Worm (Caenorhabditis elegans) whole organism, L1 larva: ENCODE data around the gene W09D6.1.

Experiments
- efl-1 ChIP-seq, 4 experiments: fragments of 150-350 bp; optimal IDR thresholded peaks in 3 of 4; peaks in 1 of 4; 1 replicate in 1 of 4; 2 replicates in 3 of 4; lab custom pipeline; 2014; ENCODE audit warnings: missing biosample characterization in 2 of 4, missing genetic modification characterization in 2 of 4, missing genetic modification reagents in 2 of 4
- lin-13 ChIP-seq: fragments of 150-350 bp; optimal IDR thresholded peaks from 2 replicates; lab custom pipeline; 2014; ENCODE audit warnings: missing biosample characterization, missing genetic modification reagents, missing genetic modification characterization
- nhr-19 ChIP-seq: fragments of 200-800 bp; sonication (Bioruptor generic); conservative IDR thresholded peaks from 2 replicates; pipeline ENCODE4 v1.3.6; 2022; ENCODE audit warnings: missing genetic modification characterization, missing compliant biosample characterization
- nhr-77 ChIP-seq: fragments of 150-350 bp; optimal IDR thresholded peaks from 2 replicates; lab custom pipeline; 2014; ENCODE audit warnings: missing biosample characterization, missing genetic modification characterization
- unc-130 ChIP-seq: fragments of 150-350 bp; optimal IDR thresholded peaks from 2 replicates; lab custom pipeline; 2017; ENCODE audit warnings: missing biosample characterization, missing genetic modification characterization, inconsistent platforms
- unc-62 ChIP-seq: fragments of 150-350 bp; optimal IDR thresholded peaks from 2 replicates; lab custom pipeline; 2014; ENCODE audit warnings: missing biosample characterization, missing genetic modification reagents, missing genetic modification characterization

- TF ChIP-seq lin-13 (GFP tag; lab: Kevin White, UChicago): no peak
- TF ChIP-seq efl-1 (optimal IDR thresholded peaks at IDR 0.05; lab: Kevin White, UChicago): no peak
- peak in 1 of 2 experiments; percentile 24 for TF ChIP-seq efl-1 (GFP tag; optimal IDR thresholded peaks at IDR 0.05 in 1 of 2; lab: Kevin White, UChicago)
- TF ChIP-seq unc-62 (GFP tag; lab: Kevin White, UChicago): no peak
- no peak for TF ChIP-seq nhr-77 (tag; lab: Kevin White, UChicago)
- TF ChIP-seq nhr-19: no peak
- TF ChIP-seq unc-130 (tag; lab: Kevin White, UChicago): no peak
These were observed 35.8 kb upstream of the W09D6.1 start, which contains the start of gene Y48A6B.9 for ce11 chrIII:11032872-11033271.
